Fruit fly (Drosophila melanogaster) whole organism, embryonic: ENCODE results near the gene CG32819.
A peak's percentile ranks its signal among the peaks of the same experiment; 100 is the strongest.

Experiments used
- Atf-2 ChIP-seq: fragments of 200-800 bp; sonication (Bioruptor generic); optimal IDR thresholded peaks from 2 replicates; lab custom pipeline; 2016; ENCODE audit warnings: missing biosample characterization, missing genetic modification characterization
- Awh ChIP-seq: fragments of 200-800 bp; sonication (Bioruptor generic); IDR thresholded peaks from 2 replicates; pipeline ENCODE4, ENCODE4 v1.3.6; 2022; ENCODE audit warnings: missing biosample characterization, missing genetic modification characterization
- CG1024 ChIP-seq: fragments of 200-800 bp; sonication (Bioruptor generic); IDR thresholded peaks from 2 replicates; pipeline ENCODE4 v1.3.6; 2022; ENCODE audit warnings: missing biosample characterization, missing genetic modification characterization
- CG10366 ChIP-seq: fragments of 200-800 bp; sonication (Bioruptor generic); IDR thresholded peaks from 2 replicates; pipeline ENCODE4 v1.3.6; 2022; ENCODE audit warnings: missing biosample characterization, missing genetic modification characterization
- CG10979 ChIP-seq: fragments of 200-800 bp; sonication (Bioruptor generic); optimal IDR thresholded peaks from 2 replicates; lab custom pipeline; 2018; ENCODE audit warnings: missing biosample characterization, mild to moderate bottlenecking, missing genetic modification characterization, moderate library complexity
- CG11504 ChIP-seq: fragments of 200-800 bp; sonication (Bioruptor generic); optimal IDR thresholded peaks from 3 replicates; lab custom pipeline; 2019; ENCODE audit warnings: missing biosample characterization, mild to moderate bottlenecking, missing genetic modification characterization, moderate library complexity
- CG11723 ChIP-seq: fragments of 200-800 bp; sonication (Bioruptor generic); optimal IDR thresholded peaks from 2 replicates; lab custom pipeline; 2017; ENCODE audit warnings: missing biosample characterization, mild to moderate bottlenecking, missing genetic modification characterization
- CG15514 ChIP-seq: fragments of 200-800 bp; sonication (Bioruptor generic); optimal IDR thresholded peaks from 3 replicates; lab custom pipeline; 2017; ENCODE audit warnings: missing biosample characterization, missing genetic modification characterization, mild to moderate bottlenecking, moderate library complexity, missing genetic modification reagents
- CG1603 ChIP-seq: fragments of 200-800 bp; sonication (Bioruptor generic); optimal IDR thresholded peaks from 2 replicates; lab custom pipeline; 2019; ENCODE audit warnings: missing biosample characterization, mild to moderate bottlenecking, missing genetic modification characterization, moderate library complexity
- CG17328 ChIP-seq: fragments of 200-800 bp; sonication (Bioruptor generic); IDR thresholded peaks from 2 replicates; pipeline ENCODE4 v1.3.6; 2022; ENCODE audit warnings: missing biosample characterization, missing genetic modification characterization
- CG17612 ChIP-seq: fragments of 200-800 bp; sonication (Bioruptor generic); IDR thresholded peaks from 2 replicates; pipeline ENCODE4 v1.3.6; 2022; ENCODE audit warnings: missing biosample characterization, missing genetic modification characterization
- CG2116 ChIP-seq: fragments of 200-800 bp; sonication (Bioruptor generic); optimal IDR thresholded peaks from 3 replicates; lab custom pipeline; 2018; ENCODE audit warnings: missing biosample characterization, mild to moderate bottlenecking, missing genetic modification characterization
- CG32532 ChIP-seq: fragments of 200-800 bp; sonication (Bioruptor generic); IDR thresholded peaks from 2 replicates; pipeline ENCODE4 v1.3.6; 2022; ENCODE audit warnings: missing biosample characterization, missing genetic modification characterization
- CG34376 ChIP-seq: fragments of 200-800 bp; sonication (Bioruptor generic); optimal IDR thresholded peaks from 2 replicates; lab custom pipeline; 2018; ENCODE audit warnings: missing biosample characterization, mild to moderate bottlenecking, missing genetic modification characterization
- CG3838 ChIP-seq: fragments of 200-800 bp; sonication (Bioruptor generic); optimal IDR thresholded peaks from 3 replicates; lab custom pipeline; 2016; ENCODE audit warnings: missing biosample characterization, missing genetic modification characterization
- CG4707 ChIP-seq: fragments of 200-800 bp; sonication (Bioruptor generic); optimal IDR thresholded peaks from 2 replicates; lab custom pipeline; 2018; ENCODE audit warnings: missing biosample characterization, mild to moderate bottlenecking, missing genetic modification characterization, moderate library complexity
- CG6765 ChIP-seq: fragments of 200-800 bp; sonication (Bioruptor generic); optimal IDR thresholded peaks from 3 replicates; lab custom pipeline; 2017; ENCODE audit warnings: missing biosample characterization, mild to moderate bottlenecking, missing genetic modification characterization
- CG6791 ChIP-seq: fragments of 200-800 bp; sonication (Bioruptor generic); IDR thresholded peaks from 3 replicates; pipeline ENCODE4 v1.3.6; 2022; ENCODE audit warnings: missing biosample characterization, missing genetic modification characterization; ENCODE audit not compliant: partially characterized antibody
- CG6854 ChIP-seq: fragments of 200-800 bp; sonication (Bioruptor generic); optimal IDR thresholded peaks from 3 replicates; lab custom pipeline; 2017; ENCODE audit warnings: missing biosample characterization, mild to moderate bottlenecking, missing genetic modification characterization
- CG9797 ChIP-seq: fragments of 200-800 bp; sonication (Bioruptor generic); optimal IDR thresholded peaks from 3 replicates; lab custom pipeline; 2018; ENCODE audit warnings: missing biosample characterization, mild to moderate bottlenecking, missing genetic modification characterization
- Dad ChIP-seq: fragments of 200-800 bp; sonication (Bioruptor generic); optimal IDR thresholded peaks from 3 replicates; lab custom pipeline; 2016; ENCODE audit warnings: missing biosample characterization, missing genetic modification characterization
- Dek ChIP-seq: fragments of 200-800 bp; sonication (Bioruptor generic); optimal IDR thresholded peaks from 3 replicates; lab custom pipeline; 2019; ENCODE audit warnings: missing biosample characterization, mild to moderate bottlenecking, missing genetic modification characterization, moderate library complexity
- Dip3 ChIP-seq: fragments of 200-800 bp; sonication (Bioruptor generic); optimal IDR thresholded peaks from 3 replicates; lab custom pipeline; 2016; ENCODE audit warnings: missing biosample characterization, missing genetic modification characterization
- Eip74EF ChIP-seq, 2 experiments: fragments of 200-800 bp in 1 of 2; fragments of >200 bp in 1 of 2; sonication (Bioruptor generic) in 1 of 2; optimal IDR thresholded peaks; 2 replicates each; lab custom pipeline; 2017 to 2019; ENCODE audit warnings: missing biosample characterization in 2 of 2, missing genetic modification characterization in 2 of 2, mild to moderate bottlenecking in 1 of 2, moderate library complexity in 1 of 2
- HLH4C ChIP-seq: fragments of 200-800 bp; sonication (Bioruptor generic); IDR thresholded peaks from 3 replicates; pipeline ENCODE4 v1.3.6; 2022; ENCODE audit warnings: missing biosample characterization, missing genetic modification characterization; ENCODE audit not compliant: partially characterized antibody
- Mrtf ChIP-seq: fragments of 200-800 bp; sonication (Bioruptor generic); IDR thresholded peaks from 3 replicates; pipeline ENCODE4 v1.3.6; 2022; ENCODE audit warnings: missing biosample characterization, missing genetic modification characterization
- Nf-YC ChIP-seq: fragments of 200-800 bp; optimal IDR thresholded peaks from 3 replicates; lab custom pipeline; 2019; ENCODE audit warnings: missing biosample characterization, mild to moderate bottlenecking, missing genetic modification characterization, moderate library complexity
- Scr ChIP-seq: fragments of 200-800 bp; sonication (Bioruptor generic); IDR thresholded peaks from 2 replicates; pipeline ENCODE4 v1.3.6; 2022; ENCODE audit warnings: missing biosample characterization, missing genetic modification characterization; ENCODE audit not compliant: partially characterized antibody
- Sin3A ChIP-seq: fragments of >200 bp; optimal IDR thresholded peaks from 2 replicates; lab custom pipeline; 2018
- Usf ChIP-seq: fragments of 200-800 bp; sonication (Bioruptor generic); optimal IDR thresholded peaks from 2 replicates; lab custom pipeline; 2017; ENCODE audit warnings: missing genotype, missing biosample characterization, missing genetic modification characterization
- ab ChIP-seq: fragments of 200-800 bp; sonication (Bioruptor generic); optimal IDR thresholded peaks from 2 replicates; lab custom pipeline; 2016; ENCODE audit warnings: missing biosample characterization, missing genetic modification characterization
- ase ChIP-seq: fragments of 200-800 bp; sonication (Bioruptor generic); IDR thresholded peaks from 3 replicates; pipeline ENCODE4 v1.3.6; 2022; ENCODE audit warnings: missing biosample characterization, missing genetic modification characterization
- cas ChIP-seq: fragments of 200-800 bp; sonication (Bioruptor generic); IDR thresholded peaks from 2 replicates; pipeline ENCODE4 v1.3.6; 2022; ENCODE audit warnings: missing biosample characterization, missing genetic modification characterization
- cwo ChIP-seq: fragments of 200-800 bp; sonication (Bioruptor generic); optimal IDR thresholded peaks from 3 replicates; lab custom pipeline; 2017; ENCODE audit warnings: missing biosample characterization, missing genetic modification characterization, mild to moderate bottlenecking, moderate library complexity, missing genetic modification reagents
- da ChIP-seq: fragments of 200-800 bp; sonication (Bioruptor generic); optimal IDR thresholded peaks from 2 replicates; lab custom pipeline; 2016; ENCODE audit warnings: missing biosample characterization, missing genetic modification characterization
- fd96Cb ChIP-seq: fragments of 200-800 bp; sonication (Bioruptor generic); optimal IDR thresholded peaks from 2 replicates; lab custom pipeline; 2018; ENCODE audit warnings: missing biosample characterization, mild to moderate bottlenecking, missing genetic modification characterization, moderate library complexity
- gce ChIP-seq: fragments of 200-800 bp; sonication (Bioruptor generic); IDR thresholded peaks from 3 replicates; pipeline ENCODE4 v1.3.6; 2022; ENCODE audit warnings: missing biosample characterization, missing genetic modification characterization
- gsb-n ChIP-seq: fragments of 200-800 bp; sonication (Bioruptor generic); optimal IDR thresholded peaks from 3 replicates; lab custom pipeline; 2018; ENCODE audit warnings: missing biosample characterization, mild to moderate bottlenecking, missing genetic modification characterization
- ken ChIP-seq: fragments of 200-800 bp; sonication (Bioruptor generic); IDR thresholded peaks from 3 replicates; pipeline ENCODE4 v1.3.6; 2022; ENCODE audit warnings: missing biosample characterization, missing genetic modification characterization
- klu ChIP-seq: fragments of 200-800 bp; sonication (Bioruptor generic); IDR thresholded peaks from 2 replicates; pipeline ENCODE4 v1.3.6; 2022; ENCODE audit warnings: missing biosample characterization, missing genetic modification characterization
- kni ChIP-seq: fragments of 200-800 bp; sonication (Bioruptor generic); optimal IDR thresholded peaks from 3 replicates; lab custom pipeline; 2017; ENCODE audit warnings: mild to moderate bottlenecking, missing biosample characterization, missing genetic modification reagents, missing genetic modification characterization
- odd ChIP-seq: fragments of 200-800 bp; sonication (Bioruptor generic); optimal IDR thresholded peaks from 2 replicates; lab custom pipeline; 2017; ENCODE audit warnings: missing biosample characterization, mild to moderate bottlenecking, missing genetic modification characterization
- prd ChIP-seq, 3 experiments: fragments of >200 bp in 2 of 3; fragments of 200-800 bp in 1 of 3; sonication (Bioruptor generic) in 1 of 3; optimal IDR thresholded peaks in 2 of 3; IDR thresholded peaks in 1 of 3; 2 replicates in 2 of 3; 3 replicates in 1 of 3; pipeline versions ENCODE4 v1.3.6 to Lab custom; 2017 to 2022; ENCODE audit warnings: missing biosample characterization in 1 of 3, missing genetic modification characterization in 1 of 3
- run ChIP-seq: fragments of 200-800 bp; sonication (Bioruptor generic); optimal IDR thresholded peaks from 3 replicates; lab custom pipeline; 2018; ENCODE audit warnings: missing biosample characterization, mild to moderate bottlenecking, missing genetic modification characterization
- sim ChIP-seq: fragments of 200-800 bp; sonication (Bioruptor generic); IDR thresholded peaks from 2 replicates; pipeline ENCODE4 v1.3.6; 2022; ENCODE audit warnings: missing biosample characterization, missing genetic modification characterization
- tgo ChIP-seq: fragments of 200-800 bp; sonication (Bioruptor generic); IDR thresholded peaks from 3 replicates; pipeline ENCODE4 v1.3.6; 2022; ENCODE audit warnings: missing biosample characterization, missing genetic modification characterization
- tio ChIP-seq: fragments of 200-800 bp; sonication (Bioruptor generic); optimal IDR thresholded peaks from 2 replicates; lab custom pipeline; 2017; ENCODE audit warnings: missing biosample characterization, missing genetic modification characterization, inconsistent platforms
- ttk ChIP-seq: fragments of 200-800 bp; sonication (Bioruptor generic); IDR thresholded peaks from 2 replicates; pipeline ENCODE4 v2.1.2; 2022; ENCODE audit warnings: missing biosample characterization, missing genetic modification characterization
- unc-4 ChIP-seq: fragments of 200-800 bp; sonication (Bioruptor generic); IDR thresholded peaks from 2 replicates; pipeline ENCODE4 v1.3.6; 2022; ENCODE audit warnings: missing biosample characterization, missing genetic modification characterization; ENCODE audit not compliant: partially characterized antibody
- wor ChIP-seq: fragments of 200-800 bp; sonication (Bioruptor generic); IDR thresholded peaks from 2 replicates; pipeline ENCODE4 v1.3.6; 2022; ENCODE audit warnings: missing biosample characterization, missing genetic modification characterization
- zfh1 ChIP-seq: fragments of 200-800 bp; sonication (Bioruptor generic); IDR thresholded peaks from 3 replicates; pipeline ENCODE4 v1.3.6; 2022; ENCODE audit warnings: missing biosample characterization, missing genetic modification characterization

The CG32819 gene

DNA sequence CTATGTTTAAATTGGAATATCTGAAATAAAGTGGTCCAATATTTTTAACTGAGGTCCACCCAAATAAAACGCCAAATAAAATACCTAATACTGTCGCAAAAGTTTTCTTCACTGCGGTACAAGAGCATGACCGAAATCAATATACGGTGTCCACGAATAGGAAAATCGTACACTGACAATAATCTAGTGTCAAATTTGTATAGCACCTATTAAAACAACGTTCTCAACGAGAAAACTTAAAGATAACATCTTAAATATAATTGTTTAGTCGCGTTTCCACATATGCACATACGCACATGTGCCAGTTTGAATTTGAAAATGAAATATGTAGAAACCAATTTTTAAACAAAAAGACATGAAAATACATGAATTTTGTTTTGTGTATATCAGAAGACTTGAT is 10.5 kb upstream of the CG32819 start (continued):
- TF ChIP-seq HLH4C (GFP tag; lab: Robert Waterston, UW) (no peak), ase (GFP tag; lab: Robert Waterston, UW) (no peak), CG6765 (GFP tag; lab: Kevin White, UChicago) (no peak), CG17328 (GFP tag; lab: Robert Waterston, UW) (peak; percentile 34), sim (GFP tag; lab: Robert Waterston, UW) (no peak), CG6854 (GFP tag; lab: Kevin White, UChicago) (no peak), Dek (tag; lab: Kevin White, UChicago) (peak; percentile 32), run (tag; lab: Kevin White, UChicago) (no peak), unc-4 (GFP tag; lab: Robert Waterston, UW) (no peak), kni (peak; percentile 75), CG1603 (peak; percentile 67), cwo (GFP tag; lab: Kevin White, UChicago) (peak; percentile 28), Atf-2 (GFP tag; lab: Kevin White, UChicago) (peak; percentile 73), Dad (GFP tag; lab: Kevin White, UChicago) (peak; percentile 37), Mrtf (GFP tag; lab: Robert Waterston, UW) (no peak), CG32532 (no peak), CG10366 (peak; percentile 52), Awh (GFP tag; lab: Robert Waterston, UW) (no peak), odd (GFP tag; lab: Kevin White, UChicago) (peak; percentile 59), CG1024 (GFP tag; lab: Robert Waterston, UW) (0 out of 2 replicates have a peak, but pooled peaks have one; percentile 24), ken (no peak), cas (GFP tag; lab: Robert Waterston, UW) (no peak), CG15514 (GFP tag; lab: Kevin White, UChicago) (peak; percentile 9), tgo (GFP tag; lab: Robert Waterston, UW) (peak; percentile 47; the same call in 1 of the 3 replicates), wor (GFP tag; lab: Robert Waterston, UW) (peak; percentile 55; the same call in 1 of the 2 replicates), Eip74EF (GFP tag; optimal IDR thresholded peaks at IDR 0.05; lab: Kevin White, UChicago) (peak in 1 of 2 experiments; percentile 70), Dip3 (GFP tag; lab: Kevin White, UChicago) (peak; percentile 51), da (GFP tag; lab: Kevin White, UChicago) (no peak), tio (GFP tag; lab: Kevin White, UChicago) (peak; percentile 71), CG11504 (tag; lab: Kevin White, UChicago) (peak; percentile 79), CG17612 (no peak), prd (optimal IDR thresholded peaks at IDR 0.05; lab: Kevin White, UChicago) (no peak), prd (GFP tag; IDR thresholded peaks at IDR 0.05; lab: Robert Waterston, UW) (no peak; the same call in 2 of the 3 replicates), Scr (GFP tag; lab: Robert Waterston, UW) (no peak), CG2116 (GFP tag; lab: Kevin White, UChicago) (peak; percentile 32), gce (GFP tag; lab: Robert Waterston, UW) (no peak), Nf-YC (tag; lab: Kevin White, UChicago) (peak; percentile 59), fd96Cb (tag; lab: Kevin White, UChicago) (peak; percentile 79), CG9797 (GFP tag; lab: Kevin White, UChicago) (no peak), gsb-n (tag; lab: Kevin White, UChicago) (peak; percentile 67), klu (GFP tag; lab: Robert Waterston, UW) (no peak), CG34376 (no peak), CG10979 (tag; lab: Kevin White, UChicago) (peak; percentile 87), CG11723 (GFP tag; lab: Kevin White, UChicago) (no peak), Usf (GFP tag; lab: Kevin White, UChicago) (no peak), CG4707 (peak; percentile 50), ab (GFP tag; lab: Kevin White, UChicago) (no peak), ttk (GFP tag; lab: Robert Waterston, UW) (no peak; the same call in 1 of the 2 replicates), CG3838 (GFP tag; lab: Kevin White, UChicago) (peak; percentile 29), zfh1 (GFP tag; lab: Robert Waterston, UW) (no peak), Sin3A (lab: Kevin White, UChicago) (no peak), CG6791 (GFP tag; lab: Robert Waterston, UW) (no peak)
